Fruit fly (Drosophila melanogaster): ENCODE data around the gene CG13280.

Gene CG13280

dm6 chr2L:16826872-16827506, 6.1 kb upstream of the CG13280 start, which contains the start of gene AspRS-m (continued):
- TF ChIP-seq CG10147 (GFP tag; optimal IDR thresholded peaks at IDR 0.05) (no peak), Sin3A (optimal IDR thresholded peaks at IDR 0.05) (peak; percentile 45), CHES-1-like (GFP tag; optimal IDR thresholded peaks at IDR 0.05) (no peak), Neu2 (GFP tag; optimal IDR thresholded peaks at IDR 0.05; ENCODE audit: borderline replicate concordance) (no peak), NFAT (GFP tag; IDR thresholded peaks at IDR 0.05) (no peak), gce (GFP tag; IDR thresholded peaks at IDR 0.05) (no peak), CG13424 (tag; optimal IDR thresholded peaks at IDR 0.05) (peak; percentile 42), pan (optimal IDR thresholded peaks at IDR 0.05) (no peak), pan (GFP tag; optimal IDR thresholded peaks at IDR 0.05 in 1 of 2, IDR thresholded peaks at IDR 0.05 in 1 of 2) (no peak), chm (GFP tag; IDR thresholded peaks at IDR 0.05) (no peak), CG8944 (GFP tag; optimal IDR thresholded peaks at IDR 0.05) (no peak), CG14441 (GFP tag; IDR thresholded peaks at IDR 0.05) (no peak), Mad (GFP tag; optimal IDR thresholded peaks at IDR 0.05) (no peak), schlank (tag; optimal IDR thresholded peaks at IDR 0.05) (no peak), CG10979 (tag; optimal IDR thresholded peaks at IDR 0.05) (no peak), HLH4C (GFP tag; IDR thresholded peaks at IDR 0.05; ENCODE audit: partially characterized antibody) (peak; percentile 86), MBD-R2 (GFP tag; IDR thresholded peaks at IDR 0.05) (peak; percentile 77), CG17385 (GFP tag; optimal IDR thresholded peaks at IDR 0.05) (peak; percentile 10), lbe (GFP tag; optimal IDR thresholded peaks at IDR 0.05) (no peak), CG15696 (tag; optimal IDR thresholded peaks at IDR 0.05) (peak; percentile 33), ewg (GFP tag; optimal IDR thresholded peaks at IDR 0.05) (peak; percentile 30), CG10209 (GFP tag; optimal IDR thresholded peaks at IDR 0.05) (no peak), BEAF-32 (GFP tag; optimal IDR thresholded peaks at IDR 0.05) (peak; percentile 88), CG6791 (GFP tag; IDR thresholded peaks at IDR 0.05; ENCODE audit: partially characterized antibody) (peak; percentile 87), slou (GFP tag; optimal IDR thresholded peaks at IDR 0.05) (no peak), sob (GFP tag; IDR thresholded peaks at IDR 0.05) (peak; percentile 38; the same call in 1 of the 2 replicates), C15 (GFP tag; IDR thresholded peaks at IDR 0.05) (no peak), crc (GFP tag; optimal IDR thresholded peaks at IDR 0.05) (no peak), CG6683 (GFP tag; optimal IDR thresholded peaks at IDR 0.05) (no peak), tin (GFP tag; optimal IDR thresholded peaks at IDR 0.05) (peak; percentile 39), tll (GFP tag; optimal IDR thresholded peaks at IDR 0.05) (no peak), CG5245 (GFP tag; optimal IDR thresholded peaks at IDR 0.05) (no peak), Scr (GFP tag; IDR thresholded peaks at IDR 0.05; ENCODE audit: partially characterized antibody) (peak; percentile 88), Usf (GFP tag; optimal IDR thresholded peaks at IDR 0.05) (no peak), H15 (GFP tag; IDR thresholded peaks at IDR 0.05) (no peak), CG3847 (GFP tag; IDR thresholded peaks at IDR 0.05) (peak; percentile 55), CG4820 (GFP tag; optimal IDR thresholded peaks at IDR 0.05) (no peak), B-H2 (GFP tag; optimal IDR thresholded peaks at IDR 0.05) (no peak), trem (tag; optimal IDR thresholded peaks at IDR 0.05) (peak; percentile 35), zen2 (GFP tag; IDR thresholded peaks at IDR 0.05; ENCODE audit: partially characterized antibody) (peak; percentile 27; the same call in 1 of the 3 replicates), Ravus (GFP tag; IDR thresholded peaks at IDR 0.05) (no peak), gfzf (GFP tag; optimal IDR thresholded peaks at IDR 0.05) (peak; percentile 37), CG10959 (GFP tag; IDR thresholded peaks at IDR 0.05) (no peak), Atf6 (GFP tag; IDR thresholded peaks at IDR 0.05) (no peak), wor (GFP tag; IDR thresholded peaks at IDR 0.05) (no peak), Antp (GFP tag; optimal IDR thresholded peaks at IDR 0.05) (no peak), D19B (GFP tag; optimal IDR thresholded peaks at IDR 0.05) (no peak), Sox102F (GFP tag; optimal IDR thresholded peaks at IDR 0.05) (no peak), pzg (GFP tag; optimal IDR thresholded peaks at IDR 0.05) (peak; percentile 44), CG15073 (GFP tag; optimal IDR thresholded peaks at IDR 0.05) (no peak)

All from whole organism, embryonic.